Fruit fly (Drosophila melanogaster): ENCODE results near the gene CG5854.

DNA sequence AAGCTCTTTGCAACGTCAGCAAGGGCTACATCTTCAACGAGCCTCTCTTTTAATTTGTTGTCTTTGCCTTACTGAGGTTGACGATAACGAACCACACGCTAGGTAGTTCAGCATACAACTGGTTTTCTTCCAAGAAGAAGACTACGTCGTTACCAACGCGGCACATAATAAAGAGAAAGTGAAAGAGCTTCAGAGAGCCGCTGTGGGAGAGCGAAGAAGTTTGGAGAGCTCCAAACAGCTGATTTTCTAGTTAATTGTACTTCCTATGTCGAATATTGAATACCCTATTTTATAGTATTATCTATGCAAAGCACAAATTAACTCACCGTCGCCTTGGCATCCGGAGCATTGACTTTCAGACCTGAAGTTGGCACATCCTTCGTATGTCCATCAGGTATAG lies 21.7 kb downstream of the CG5854 start:
- TF ChIP-seq CG15479 (GFP tag; optimal IDR thresholded peaks at IDR 0.05) (no peak), D (optimal IDR thresholded peaks at IDR 0.05) (no peak), D (GFP tag; optimal IDR thresholded peaks at IDR 0.05) (no peak), so (GFP tag; IDR thresholded peaks at IDR 0.05) (no peak), slp2 (GFP tag; optimal IDR thresholded peaks at IDR 0.05) (no peak), insv (GFP tag; optimal IDR thresholded peaks at IDR 0.05) (no peak), Scr (GFP tag; IDR thresholded peaks at IDR 0.05; ENCODE audit: partially characterized antibody) (no peak), onecut (GFP tag; IDR thresholded peaks at IDR 0.05) (no peak), odd (GFP tag; optimal IDR thresholded peaks at IDR 0.05) (no peak), hbn (GFP tag; IDR thresholded peaks at IDR 0.05; ENCODE audit: partially characterized antibody) (no peak), psq (GFP tag; optimal IDR thresholded peaks at IDR 0.05) (no peak), CG6254 (GFP tag; optimal IDR thresholded peaks at IDR 0.05) (no peak), amos (GFP tag; IDR thresholded peaks at IDR 0.05; ENCODE audit: partially characterized antibody) (no peak)
